Fruit fly (Drosophila melanogaster) whole organism, wandering third instar larva: ENCODE data around the gene jhamt.

ENCODE experiments used
- N ChIP-seq: fragments of >200 bp; optimal IDR thresholded peaks from 2 replicates; lab custom pipeline; 2018; ENCODE audit warnings: missing biosample characterization, missing external identifiers, missing genetic modification characterization
- Rel ChIP-seq, 2 experiments: fragments of 200-800 bp; sonication (Bioruptor generic) in 1 of 2; optimal IDR thresholded peaks; 2 replicates in 1 of 2; 3 replicates in 1 of 2; lab custom pipeline; 2016 to 2019; ENCODE audit warnings: mild to moderate bottlenecking in 2 of 2, missing biosample characterization in 2 of 2, missing genetic modification characterization in 2 of 2, moderate library complexity in 1 of 2
- brk ChIP-seq: fragments of 200-800 bp; sonication (Bioruptor generic); optimal IDR thresholded peaks from 2 replicates; lab custom pipeline; 2016; ENCODE audit warnings: missing biosample characterization, mild to moderate bottlenecking, missing genetic modification characterization
- psq ChIP-seq: fragments of 200-800 bp; sonication (Bioruptor generic); optimal IDR thresholded peaks from 3 replicates; lab custom pipeline; 2017; ENCODE audit warnings: missing biosample characterization, mild to moderate bottlenecking, missing genetic modification characterization, moderate library complexity
- rgr ChIP-seq: fragments of 200-800 bp; sonication (Bioruptor generic); optimal IDR thresholded peaks from 3 replicates; lab custom pipeline; 2016; ENCODE audit warnings: missing biosample characterization, mild to moderate bottlenecking, missing genetic modification characterization
- usp ChIP-seq: fragments of >200 bp; optimal IDR thresholded peaks from 2 replicates; lab custom pipeline; 2017; ENCODE audit warnings: missing biosample characterization, missing genetic modification characterization

- TF ChIP-seq psq (GFP tag; lab: Kevin White, UChicago) (no peak), brk (GFP tag; lab: Kevin White, UChicago) (no peak), rgr (GFP tag; lab: Kevin White, UChicago) (no peak), Rel (GFP tag; optimal IDR thresholded peaks at IDR 0.05; lab: Kevin White, UChicago) (no peak), Rel (tag; optimal IDR thresholded peaks at IDR 0.05; lab: Kevin White, UChicago) (peak; percentile 27), usp (GFP tag; lab: Kevin White, UChicago) (no peak), N (GFP tag; lab: Kevin White, UChicago) (no peak)
Observed at dm6 chr2L:16316410-16316809, 49.3 kb upstream of the jhamt start.
